Fruit fly (Drosophila melanogaster) whole organism, pupa: ENCODE results near the gene CG31697.

Experiments used
- CG12605 ChIP-seq: fragments of 200-800 bp; sonication (Bioruptor generic); IDR thresholded peaks from 2 replicates; pipeline ENCODE4 v1.3.6; 2022; ENCODE audit warnings: missing biosample characterization, missing genetic modification characterization
- CG13204 ChIP-seq: fragments of 200-800 bp; sonication (Bioruptor generic); optimal IDR thresholded peaks from 2 replicates; lab custom pipeline; 2018; ENCODE audit warnings: missing biosample characterization, mild to moderate bottlenecking, missing genetic modification characterization, moderate library complexity
- CG17806 ChIP-seq: fragments of 200-800 bp; sonication (Bioruptor generic); optimal IDR thresholded peaks from 2 replicates; lab custom pipeline; 2018; ENCODE audit warnings: missing biosample characterization, mild to moderate bottlenecking, missing genetic modification characterization, moderate library complexity
- CG34367 ChIP-seq: fragments of 200-800 bp; sonication (Bioruptor generic); optimal IDR thresholded peaks from 2 replicates; lab custom pipeline; 2018; ENCODE audit warnings: missing biosample characterization, mild to moderate bottlenecking, missing genetic modification characterization
- CG4496 ChIP-seq: fragments of 200-800 bp; sonication (Bioruptor generic); IDR thresholded peaks from 3 replicates; pipeline ENCODE4 v1.3.6; 2022; ENCODE audit warnings: missing biosample characterization, missing genetic modification characterization
- CG8159 ChIP-seq: fragments of 200-800 bp; sonication (Bioruptor generic); optimal IDR thresholded peaks from 3 replicates; lab custom pipeline; 2018; ENCODE audit warnings: missing biosample characterization, mild to moderate bottlenecking, missing genetic modification characterization, moderate library complexity
- CG9948 ChIP-seq: fragments of 200-800 bp; sonication (Bioruptor generic); optimal IDR thresholded peaks from 2 replicates; lab custom pipeline; 2018; ENCODE audit warnings: missing biosample characterization, mild to moderate bottlenecking, missing genetic modification characterization, moderate library complexity
- EcR ChIP-seq: fragments of 200-800 bp; sonication (Bioruptor generic); optimal IDR thresholded peaks from 3 replicates; lab custom pipeline; 2019; ENCODE audit warnings: missing biosample characterization, missing genetic modification characterization, mild to moderate bottlenecking, moderate library complexity, missing genetic modification reagents
- Pif1A ChIP-seq: fragments of 200-800 bp; sonication (Bioruptor generic); optimal IDR thresholded peaks from 3 replicates; lab custom pipeline; 2016; ENCODE audit warnings: missing biosample characterization, missing genetic modification characterization
- Pif1B ChIP-seq: fragments of 200-800 bp; sonication (Bioruptor generic); optimal IDR thresholded peaks from 3 replicates; lab custom pipeline; 2016; ENCODE audit warnings: missing biosample characterization, missing genetic modification characterization
- Snoo ChIP-seq: fragments of 200-800 bp; sonication (Bioruptor generic); optimal IDR thresholded peaks from 3 replicates; lab custom pipeline; 2017; ENCODE audit warnings: missing biosample characterization, mild to moderate bottlenecking, missing genetic modification characterization, inconsistent platforms
- fd96Ca ChIP-seq: fragments of 200-800 bp; sonication (Bioruptor generic); IDR thresholded peaks from 3 replicates; pipeline ENCODE4 v1.3.6; 2022; ENCODE audit warnings: missing biosample characterization, missing genetic modification characterization
- rn ChIP-seq: fragments of 200-800 bp; sonication (Bioruptor generic); IDR thresholded peaks from 2 replicates; pipeline ENCODE4 v1.3.6; 2022; ENCODE audit warnings: missing biosample characterization, missing genetic modification characterization

DNA sequence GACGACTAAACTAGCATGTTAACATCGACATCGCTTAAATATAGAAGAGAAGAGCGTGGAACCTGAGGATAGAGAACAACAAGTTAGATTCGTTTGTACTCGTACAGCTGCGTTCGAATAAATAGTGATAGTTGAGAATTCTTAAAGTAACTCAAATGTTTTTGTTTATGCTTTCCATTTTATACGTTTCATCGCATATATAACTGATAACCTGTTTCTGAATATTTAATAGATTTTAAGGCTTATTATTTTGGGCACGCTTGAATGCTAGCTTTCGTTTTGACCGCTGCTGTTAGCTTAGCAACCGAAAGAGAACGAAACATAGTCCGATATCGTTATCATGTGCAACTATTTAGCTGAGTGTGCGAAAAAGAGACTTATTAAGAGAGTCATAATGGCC, 6.9 kb upstream of the CG31697 start:
- TF ChIP-seq CG12605 (GFP tag; lab: Robert Waterston, UW) (peak; percentile 99), Pif1A (GFP tag; lab: Kevin White, UChicago) (peak; percentile 98), rn (GFP tag; lab: Robert Waterston, UW) (peak; percentile 97), fd96Ca (GFP tag; lab: Robert Waterston, UW) (peak; percentile 99), CG4496 (GFP tag; lab: Robert Waterston, UW) (peak; percentile 99), CG13204 (GFP tag; lab: Kevin White, UChicago) (peak; percentile 88), Pif1B (GFP tag; lab: Kevin White, UChicago) (peak; percentile 98), CG34367 (tag; lab: Kevin White, UChicago) (peak; percentile 95), CG9948 (tag; lab: Kevin White, UChicago) (peak; percentile 97), EcR (peak; percentile 30), Snoo (tag; lab: Kevin White, UChicago) (peak; percentile 70), CG8159 (tag; lab: Kevin White, UChicago) (peak; percentile 94), CG17806 (peak; percentile 97)
